Worm (Caenorhabditis elegans): ENCODE data around the gene pqn-87.

pqn-87 gene

ce11 chrII:12222524-12222923, 2.4 kb downstream of the pqn-87 start (continued):
- TF ChIP-seq madf-9 (GFP tag; conservative IDR thresholded peaks at IDR 0.05) (peak; percentile 29; the same call in 1 of the 2 replicates), lir-3 (tag; optimal IDR thresholded peaks at IDR 0.05) (no peak), D1046.2 (GFP tag; IDR thresholded peaks at IDR 0.05) (no peak), Y75B8A.6 (GFP tag; IDR thresholded peaks at IDR 0.05) (no peak), php-3 (GFP tag; IDR thresholded peaks at IDR 0.05) (0 out of 2 replicates have a peak, but pooled peaks have one; percentile 13), lin-29 (GFP tag; IDR thresholded peaks at IDR 0.05) (no peak), daf-19 (GFP tag; conservative IDR thresholded peaks at IDR 0.05) (no peak), snpc-4 (tag; optimal IDR thresholded peaks at IDR 0.05) (no peak), F37D6.2 (tag; optimal IDR thresholded peaks at IDR 0.05) (peak; percentile 67), lim-7 (GFP tag; IDR thresholded peaks at IDR 0.05) (0 out of 2 replicates have a peak, but pooled peaks have one; percentile 12), hlh-30 (tag; optimal IDR thresholded peaks at IDR 0.05; ENCODE audit: insufficient read depth) (peak; percentile 89), sdz-12 (GFP tag; optimal IDR thresholded peaks at IDR 0.05) (no peak), mdt-29 (GFP tag; IDR thresholded peaks at IDR 0.05) (no peak), aha-1 (tag) (peak; percentile 98), ceh-32 (tag; optimal IDR thresholded peaks at IDR 0.05; ENCODE audit: poor library complexity) (no peak), dmd-6 (GFP tag; IDR thresholded peaks at IDR 0.05) (peak; percentile 52), egl-27 (tag; optimal IDR thresholded peaks at IDR 0.05) (no peak), set-16 (GFP tag; IDR thresholded peaks at IDR 0.05) (peak; percentile 87), fos-1 (tag; optimal IDR thresholded peaks at IDR 0.05) (no peak), F10B5.3 (tag; optimal IDR thresholded peaks at IDR 0.05) (peak; percentile 9), zfp-3 (GFP tag; conservative IDR thresholded peaks at IDR 0.05) (no peak), hif-1 (tag; optimal IDR thresholded peaks at IDR 0.05) (peak in 1 of 2 experiments; percentile 40), ceh-44 (GFP tag; IDR thresholded peaks at IDR 0.05) (no peak), nhr-28 (tag; optimal IDR thresholded peaks at IDR 0.05) (peak; percentile 53), lin-38 (GFP tag; IDR thresholded peaks at IDR 0.05) (peak; percentile 56; the same call in 1 of the 2 replicates), pha-4 (GFP tag; IDR thresholded peaks at IDR 0.05) (0 out of 2 replicates have a peak, but pooled peaks have one; percentile 33), pha-4 (tag; optimal IDR thresholded peaks at IDR 0.05) (no peak), Y48G9A.11 (GFP tag; IDR thresholded peaks at IDR 0.05) (no peak), daf-8 (GFP tag; IDR thresholded peaks at IDR 0.05) (no peak), vab-7 (GFP tag; IDR thresholded peaks at IDR 0.05) (no peak; the same call in 1 of the 2 replicates), gei-8 (GFP tag; optimal IDR thresholded peaks at IDR 0.05) (no peak), ztf-7 (tag; optimal IDR thresholded peaks at IDR 0.05) (peak; percentile 16), lsy-2 (tag; optimal IDR thresholded peaks at IDR 0.05) (peak; percentile 71 to 78), ama-1 (optimal IDR thresholded peaks at IDR 0.05) (no peak), nhr-41 (GFP tag; IDR thresholded peaks at IDR 0.05) (no peak), nhr-237 (tag; optimal IDR thresholded peaks at IDR 0.05) (no peak), dpl-1 (GFP tag; optimal IDR thresholded peaks at IDR 0.05) (peak; percentile 37), hmg-1.1 (GFP tag; IDR thresholded peaks at IDR 0.05) (peak; percentile 88), nhr-102 (tag; optimal IDR thresholded peaks at IDR 0.05) (peak; percentile 6), tra-1 (GFP tag; IDR thresholded peaks at IDR 0.05) (no peak), F49E8.2 (tag; optimal IDR thresholded peaks at IDR 0.05; ENCODE audit: borderline replicate concordance) (no peak), ces-1 (GFP tag; optimal IDR thresholded peaks at IDR 0.05) (no peak), ceh-20 (GFP tag; IDR thresholded peaks at IDR 0.05) (peak; percentile 58; the same call in 1 of the 2 replicates), aly-2 (tag; optimal IDR thresholded peaks at IDR 0.05) (no peak), mdl-1 (tag; optimal IDR thresholded peaks at IDR 0.05) (peak; percentile 14 to 80), mep-1 (tag; optimal IDR thresholded peaks at IDR 0.05) (peak; percentile 89), duxl-1 (tag; optimal IDR thresholded peaks at IDR 0.05; ENCODE audit: poor library complexity) (no peak), T20F7.1 (GFP tag; optimal IDR thresholded peaks at IDR 0.05) (no peak), zfp-2 (tag; optimal IDR thresholded peaks at IDR 0.05) (no peak), egl-43 (GFP tag; IDR thresholded peaks at IDR 0.05) (peak; percentile 65), nhr-6 (tag; optimal IDR thresholded peaks at IDR 0.05) (no peak)

Data from whole organism, L4 larva.